Fruit fly (Drosophila melanogaster): Measurements from ENCODE around the gene CG17129.

The CG17129 gene

dm6 chr3L:718378-718777 is 38.3 kb upstream of the CG17129 start (continued):
- TF ChIP-seq Atf3 (GFP tag; optimal IDR thresholded peaks at IDR 0.05) (no peak), ato (GFP tag; IDR thresholded peaks at IDR 0.05; ENCODE audit: partially characterized antibody) (no peak), CG18476 (GFP tag; optimal IDR thresholded peaks at IDR 0.05) (no peak), crc (GFP tag; optimal IDR thresholded peaks at IDR 0.05) (no peak)

dm6 chr3L:716078-716477 is 36.0 kb upstream of the CG17129 start:
- TF ChIP-seq gem (tag; optimal IDR thresholded peaks at IDR 0.05), result peak; percentile 44
- no peak for TF ChIP-seq NC2β (GFP tag; optimal IDR thresholded peaks at IDR 0.05)
- no peak for TF ChIP-seq cg (GFP tag; optimal IDR thresholded peaks at IDR 0.05)
- no peak for TF ChIP-seq CG34422 (GFP tag; IDR thresholded peaks at IDR 0.05)
- no peak for TF ChIP-seq lov (optimal IDR thresholded peaks at IDR 0.05)
- TF ChIP-seq lov (GFP tag; IDR thresholded peaks at IDR 0.05), result no peak
- TF ChIP-seq CG18599 (GFP tag; optimal IDR thresholded peaks at IDR 0.05), result no peak
- TF ChIP-seq pfk (GFP tag; optimal IDR thresholded peaks at IDR 0.05), result no peak
- no peak for TF ChIP-seq CG8281 (tag; optimal IDR thresholded peaks at IDR 0.05)
- peak; percentile 49 for TF ChIP-seq CG9727 (GFP tag; optimal IDR thresholded peaks at IDR 0.05)
- TF ChIP-seq run (tag; optimal IDR thresholded peaks at IDR 0.05), result no peak
- TF ChIP-seq Dek (tag; optimal IDR thresholded peaks at IDR 0.05), result no peak
- TF ChIP-seq Hey (tag; optimal IDR thresholded peaks at IDR 0.05), result no peak
- TF ChIP-seq maf-S (GFP tag; optimal IDR thresholded peaks at IDR 0.05), result no peak
- TF ChIP-seq jumu (GFP tag; optimal IDR thresholded peaks at IDR 0.05), result no peak
- peak; percentile 67 for TF ChIP-seq sens (GFP tag)
- no peak for TF ChIP-seq Fer3 (tag; optimal IDR thresholded peaks at IDR 0.05)
- TF ChIP-seq CG30020 (tag; optimal IDR thresholded peaks at IDR 0.05), result no peak
- no peak for TF ChIP-seq NC2α (GFP tag; optimal IDR thresholded peaks at IDR 0.05)
- TF ChIP-seq Doc2 (GFP tag; IDR thresholded peaks at IDR 0.05), result no peak
- TF ChIP-seq fd3F (GFP tag; optimal IDR thresholded peaks at IDR 0.05), result no peak
- TF ChIP-seq CG13894 (tag; optimal IDR thresholded peaks at IDR 0.05), result no peak
- no peak for TF ChIP-seq pzg (GFP tag; optimal IDR thresholded peaks at IDR 0.05)
- TF ChIP-seq CG14710 (tag; optimal IDR thresholded peaks at IDR 0.05), result peak; percentile 43
- TF ChIP-seq CG7987 (GFP tag; optimal IDR thresholded peaks at IDR 0.05), result no peak
- no peak for TF ChIP-seq CrebB (tag; optimal IDR thresholded peaks at IDR 0.05)
- TF ChIP-seq CG10274 (GFP tag; optimal IDR thresholded peaks at IDR 0.05), result no peak
- no peak for TF ChIP-seq CG11723 (GFP tag; optimal IDR thresholded peaks at IDR 0.05)
- TF ChIP-seq CG2129 (GFP tag; IDR thresholded peaks at IDR 0.05; ENCODE audit: partially characterized antibody), result no peak
- TF ChIP-seq HLH4C (GFP tag; IDR thresholded peaks at IDR 0.05; ENCODE audit: partially characterized antibody), result no peak
- TF ChIP-seq sens-2 (GFP tag; IDR thresholded peaks at IDR 0.05), result no peak
- TF ChIP-seq Oaz (GFP tag; IDR thresholded peaks at IDR 0.05), result no peak
- TF ChIP-seq pros (GFP tag; optimal IDR thresholded peaks at IDR 0.05), result peak; percentile 74
- TF ChIP-seq crol (GFP tag; IDR thresholded peaks at IDR 0.05), result no peak
- TF ChIP-seq CG7357 (GFP tag; IDR thresholded peaks at IDR 0.05), result no peak
- TF ChIP-seq CG33213 (GFP tag; optimal IDR thresholded peaks at IDR 0.05), result no peak
- no peak for TF ChIP-seq Abd-B (GFP tag; optimal IDR thresholded peaks at IDR 0.05)
- TF ChIP-seq fd96Cb (tag; optimal IDR thresholded peaks at IDR 0.05), result peak; percentile 2
- TF ChIP-seq HHEX (GFP tag; optimal IDR thresholded peaks at IDR 0.05), result no peak
- no peak for TF ChIP-seq Doc3 (GFP tag; IDR thresholded peaks at IDR 0.05; ENCODE audit: partially characterized antibody)
- TF ChIP-seq Sry-β (GFP tag; optimal IDR thresholded peaks at IDR 0.05), result no peak
- peak; percentile 15 for TF ChIP-seq CG33557 (GFP tag; optimal IDR thresholded peaks at IDR 0.05)
- no peak for TF ChIP-seq inv (GFP tag; IDR thresholded peaks at IDR 0.05; ENCODE audit: partially characterized antibody)
- TF ChIP-seq salm (tag; optimal IDR thresholded peaks at IDR 0.05), result no peak
- TF ChIP-seq scrt (GFP tag; optimal IDR thresholded peaks at IDR 0.05), result no peak
- no peak for TF ChIP-seq wor (GFP tag; IDR thresholded peaks at IDR 0.05)
